Worm (Caenorhabditis elegans) whole organism, late embryonic: ENCODE measurements around the gene Y66H1A.8.
A peak's percentile ranks its signal among the peaks of the same experiment; 100 is the strongest.

ENCODE experiments used
- C08G9.2 ChIP-seq: sonication (generic microtip); optimal IDR thresholded peaks from 2 replicates; lab custom pipeline; 2016; ENCODE audit warnings: mild to moderate bottlenecking, missing genetic modification characterization, moderate library complexity, missing compliant biosample characterization
- K02D7.2 ChIP-seq: sonication (generic microtip); optimal IDR thresholded peaks from 2 replicates; lab custom pipeline; 2017; ENCODE audit warnings: mild to moderate bottlenecking, missing genetic modification characterization, missing compliant biosample characterization
- K09A11.1 ChIP-seq: sonication (generic microtip); optimal IDR thresholded peaks from 2 replicates; lab custom pipeline; 2017; ENCODE audit warnings: antibody characterized with exemption, mild to moderate bottlenecking, missing genetic modification characterization, missing compliant biosample characterization; ENCODE audit not compliant: insufficient read depth
- ahr-1 ChIP-seq: sonication (generic microtip); optimal IDR thresholded peaks from 2 replicates; lab custom pipeline; 2016; ENCODE audit warnings: missing genetic modification characterization, missing compliant biosample characterization
- ceh-14 ChIP-seq: sonication (generic microtip); optimal IDR thresholded peaks from 2 replicates; lab custom pipeline; 2016; ENCODE audit warnings: missing genotype, missing genetic modification characterization, missing compliant biosample characterization
- ceh-19 ChIP-seq: fragments of 200-800 bp; sonication (Bioruptor generic); optimal IDR thresholded peaks from 2 replicates; lab custom pipeline; 2018; ENCODE audit warnings: mild to moderate bottlenecking, missing genetic modification characterization, missing compliant biosample characterization
- ceh-2 ChIP-seq: sonication (generic microtip); optimal IDR thresholded peaks from 2 replicates; lab custom pipeline; 2016; ENCODE audit warnings: missing genotype, missing genetic modification characterization, missing compliant biosample characterization
- ceh-22 ChIP-seq: sonication (generic microtip); optimal IDR thresholded peaks from 2 replicates; lab custom pipeline; 2017; ENCODE audit warnings: missing biosample characterization, missing genetic modification characterization
- ceh-24 ChIP-seq: sonication (generic microtip); optimal IDR thresholded peaks from 2 replicates; lab custom pipeline; 2016; ENCODE audit warnings: mild to moderate bottlenecking, missing genetic modification characterization, missing compliant biosample characterization
- ceh-30 ChIP-seq: fragments of 150-350 bp; optimal IDR thresholded peaks from 2 replicates; lab custom pipeline; 2014; ENCODE audit warnings: missing biosample characterization, missing genetic modification characterization
- ceh-31 ChIP-seq: sonication (generic microtip); optimal IDR thresholded peaks from 2 replicates; lab custom pipeline; 2016; ENCODE audit warnings: missing genetic modification characterization, missing compliant biosample characterization
- ceh-34 ChIP-seq: sonication (generic microtip); optimal IDR thresholded peaks from 2 replicates; lab custom pipeline; 2016; ENCODE audit warnings: mild to moderate bottlenecking, missing genetic modification characterization, missing compliant biosample characterization
- ceh-6 ChIP-seq: fragments of 200-800 bp; sonication (Bioruptor generic); optimal IDR thresholded peaks from 2 replicates; lab custom pipeline; 2018; ENCODE audit warnings: mild to moderate bottlenecking, missing genetic modification characterization, missing compliant biosample characterization
- dve-1 ChIP-seq: sonication (generic microtip); optimal IDR thresholded peaks from 2 replicates; lab custom pipeline; 2017; ENCODE audit warnings: antibody characterized with exemption, mild to moderate bottlenecking, missing genetic modification characterization, missing compliant biosample characterization
- ets-4 ChIP-seq: sonication (generic microtip); optimal IDR thresholded peaks from 2 replicates; lab custom pipeline; 2016; ENCODE audit warnings: missing genetic modification characterization, missing compliant biosample characterization
- eyg-1 ChIP-seq: sonication (generic microtip); optimal IDR thresholded peaks from 2 replicates; lab custom pipeline; 2016; ENCODE audit warnings: missing genotype, missing genetic modification characterization, missing compliant biosample characterization
- fax-1 ChIP-seq: sonication (generic microtip); optimal IDR thresholded peaks from 2 replicates; lab custom pipeline; 2016; ENCODE audit warnings: missing genotype, missing genetic modification characterization, missing compliant biosample characterization
- fkh-10 ChIP-seq: fragments of 150-350 bp; optimal IDR thresholded peaks from 2 replicates; lab custom pipeline; 2014; ENCODE audit warnings: missing biosample characterization, missing genetic modification reagents, missing genetic modification characterization
- fkh-6 ChIP-seq: sonication (generic microtip); optimal IDR thresholded peaks from 2 replicates; lab custom pipeline; 2016; ENCODE audit warnings: missing genetic modification characterization, missing compliant biosample characterization
- hlh-13 ChIP-seq: fragments of 200-800 bp; sonication (Bioruptor generic); optimal IDR thresholded peaks from 2 replicates; lab custom pipeline; 2018; ENCODE audit warnings: mild to moderate bottlenecking, missing genetic modification characterization, missing compliant biosample characterization
- hlh-6 ChIP-seq: sonication (generic microtip); optimal IDR thresholded peaks from 2 replicates; lab custom pipeline; 2016; ENCODE audit warnings: missing genotype, missing genetic modification characterization, missing compliant biosample characterization
- hlh-8 ChIP-seq: sonication (generic microtip); optimal IDR thresholded peaks from 2 replicates; lab custom pipeline; 2016; ENCODE audit warnings: missing genotype, missing genetic modification characterization, missing compliant biosample characterization
- lim-6 ChIP-seq: sonication (generic microtip); optimal IDR thresholded peaks from 2 replicates; lab custom pipeline; 2016; ENCODE audit warnings: missing genetic modification characterization, missing compliant biosample characterization
- lin-11 ChIP-seq: fragments of 200-800 bp; sonication (Bioruptor generic); optimal IDR thresholded peaks from 2 replicates; lab custom pipeline; 2018; ENCODE audit warnings: mild to moderate bottlenecking, missing genetic modification characterization, missing compliant biosample characterization
- madf-2 ChIP-seq: sonication (generic microtip); optimal IDR thresholded peaks from 2 replicates; lab custom pipeline; 2017; ENCODE audit warnings: missing genetic modification characterization, missing compliant biosample characterization
- mec-3 ChIP-seq: sonication (generic microtip); optimal IDR thresholded peaks from 2 replicates; lab custom pipeline; 2016; ENCODE audit warnings: borderline replicate concordance, missing genetic modification characterization, missing compliant biosample characterization
- nfya-1 ChIP-seq: sonication (generic microtip); optimal IDR thresholded peaks from 2 replicates; lab custom pipeline; 2017; ENCODE audit warnings: missing genetic modification characterization, mild to moderate bottlenecking, missing compliant biosample characterization, antibody characterized with exemption, moderate library complexity
- nhr-232 ChIP-seq: sonication (generic microtip); optimal IDR thresholded peaks from 2 replicates; lab custom pipeline; 2016; ENCODE audit warnings: missing genetic modification characterization, missing compliant biosample characterization
- npax-4 ChIP-seq: sonication (generic microtip); optimal IDR thresholded peaks from 2 replicates; lab custom pipeline; 2016; ENCODE audit warnings: missing genetic modification characterization, missing compliant biosample characterization
- odd-2 ChIP-seq: sonication (generic microtip); optimal IDR thresholded peaks from 2 replicates; lab custom pipeline; 2017; ENCODE audit warnings: antibody characterized with exemption, mild to moderate bottlenecking, missing genetic modification characterization, missing compliant biosample characterization
- pat-9 ChIP-seq: fragments of 200-800 bp; sonication (Bioruptor generic); optimal IDR thresholded peaks from 2 replicates; lab custom pipeline; 2018; ENCODE audit warnings: mild to moderate bottlenecking, missing genetic modification characterization, moderate library complexity, missing compliant biosample characterization
- pha-4 ChIP-seq: fragments of 150-350 bp; optimal IDR thresholded peaks from 2 replicates; lab custom pipeline; 2018; ENCODE audit warnings: missing biosample characterization, missing genetic modification reagents, missing genetic modification characterization
- pqm-1 ChIP-seq: sonication (generic microtip); optimal IDR thresholded peaks from 2 replicates; lab custom pipeline; 2016; ENCODE audit warnings: missing genetic modification characterization, missing compliant biosample characterization
- pros-1 ChIP-seq: fragments of 150-350 bp; optimal IDR thresholded peaks from 2 replicates; lab custom pipeline; 2014; ENCODE audit warnings: missing biosample characterization, missing genetic modification reagents, missing genetic modification characterization
- sox-2 ChIP-seq: fragments of 200-800 bp; sonication (Bioruptor generic); IDR thresholded peaks from 2 replicates; pipeline ENCODE4 v1.3.6; 2022; ENCODE audit warnings: missing genetic modification reagents, missing genetic modification characterization, missing compliant biosample characterization
- sox-4 ChIP-seq: sonication (generic microtip); optimal IDR thresholded peaks from 2 replicates; lab custom pipeline; 2017; ENCODE audit warnings: mild to moderate bottlenecking, missing genetic modification characterization, inconsistent platforms, missing compliant biosample characterization
- tbx-2 ChIP-seq: sonication (generic microtip); optimal IDR thresholded peaks from 2 replicates; lab custom pipeline; 2016; ENCODE audit warnings: missing genetic modification characterization, missing compliant biosample characterization
- unc-3 ChIP-seq, 2 experiments: fragments of 200-800 bp in 1 of 2; sonication (Bioruptor generic) in 1 of 2; sonication (generic microtip) in 1 of 2; conservative IDR thresholded peaks in 1 of 2; optimal IDR thresholded peaks in 1 of 2; 2 replicates each; pipeline versions ENCODE4 v1.3.6 to Lab custom; 2016 to 2022; ENCODE audit warnings: missing compliant biosample characterization in 2 of 2, missing genetic modification characterization in 2 of 2, missing genetic modification reagents in 1 of 2
- unc-42 ChIP-seq: sonication (generic microtip); optimal IDR thresholded peaks from 2 replicates; lab custom pipeline; 2016; ENCODE audit warnings: missing genotype, missing genetic modification characterization, missing compliant biosample characterization
- ztf-16 ChIP-seq: sonication (generic microtip); optimal IDR thresholded peaks from 2 replicates; lab custom pipeline; 2017; ENCODE audit warnings: missing genetic modification characterization, missing compliant biosample characterization

Y66H1A.8 gene

DNA sequence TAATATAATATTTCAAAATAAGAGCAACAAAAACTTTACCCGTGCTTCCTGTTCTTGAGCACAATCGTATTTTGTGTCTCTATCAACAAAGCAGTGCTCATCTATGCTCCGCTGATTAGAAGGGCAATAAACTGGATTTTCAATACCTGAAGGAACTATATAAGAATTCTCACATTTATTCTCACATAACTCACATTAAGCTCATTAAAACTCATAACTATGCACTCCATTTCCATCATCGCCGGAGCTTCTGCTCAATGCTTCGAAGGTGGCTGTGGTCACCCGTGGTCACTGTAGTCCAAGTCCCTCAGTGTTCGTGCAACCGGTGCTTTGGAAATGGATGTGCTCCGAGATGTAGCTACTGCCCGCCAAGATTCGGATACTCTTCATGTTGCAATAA, at the start of gene Y66H1A.8, which contains the start of gene M04G7.5:
Y66H1A.8 (minus strand) TSS at position 101 of the 400 bp plus-strand sequence.
M04G7.5 (plus strand) TSS at position 258 of the 400 bp plus-strand sequence.
- TF ChIP-seq odd-2 = no peak

- TF ChIP-seq ceh-6 (GFP tag; lab: Kevin White, UChicago) (no peak), fax-1 (no peak), ceh-24 (tag; lab: Kevin White, UChicago) (no peak), hlh-8 (tag; lab: Kevin White, UChicago) (no peak), pat-9 (tag; lab: Kevin White, UChicago) (no peak), ahr-1 (no peak), sox-2 (no peak), nfya-1 (tag; lab: Kevin White, UChicago) (no peak), ceh-31 (tag; lab: Kevin White, UChicago) (no peak), pros-1 (tag; lab: Kevin White, UChicago) (no peak), K09A11.1 (no peak), sox-4 (tag; lab: Kevin White, UChicago) (no peak), fkh-10 (GFP tag; lab: Kevin White, UChicago) (no peak), ceh-30 (tag; lab: Kevin White, UChicago) (no peak), pha-4 (tag; lab: Kevin White, UChicago) (no peak), mec-3 (tag; lab: Kevin White, UChicago) (no peak), ceh-22 (tag; lab: Kevin White, UChicago) (no peak), C08G9.2 (tag; lab: Kevin White, UChicago) (no peak), ceh-19 (no peak), eyg-1 (no peak)
These were observed 49.8 kb upstream of the Y66H1A.8 start for ce11 chrIV:504495-504894.

- peak; percentile 30 for TF ChIP-seq dve-1
- no peak for TF ChIP-seq fkh-10 (GFP tag; lab: Kevin White, UChicago)
- TF ChIP-seq, all 69 proteins: peak for 1
These were observed 42.4 kb upstream of the Y66H1A.8 start for ce11 chrIV:497155-497554.

DNA sequence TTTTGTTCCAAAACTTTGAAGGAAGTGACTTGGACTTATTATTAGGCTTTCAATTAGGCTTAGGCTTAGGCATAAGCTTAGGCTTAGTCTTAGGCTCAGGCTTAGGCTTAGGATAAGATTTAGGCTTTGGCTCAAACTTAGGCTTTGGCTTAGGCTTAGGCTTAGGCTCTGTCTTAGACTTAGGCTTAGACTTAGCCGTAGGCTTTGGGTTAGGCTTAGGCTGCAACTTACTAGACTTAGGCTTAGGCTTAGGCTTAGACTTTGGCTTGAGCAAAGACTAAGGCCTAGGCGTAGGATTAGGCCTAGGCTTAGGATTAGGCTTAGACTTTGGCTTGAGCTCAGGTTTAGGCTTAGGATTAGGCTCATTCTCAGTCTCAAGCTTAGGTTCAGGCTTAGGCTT, 30.1 kb upstream of the Y66H1A.8 start:
- TF ChIP-seq pat-9 (tag; lab: Kevin White, UChicago) (no peak), dve-1 (peak; percentile 79), ceh-2 (tag; lab: Kevin White, UChicago) (no peak)

DNA sequence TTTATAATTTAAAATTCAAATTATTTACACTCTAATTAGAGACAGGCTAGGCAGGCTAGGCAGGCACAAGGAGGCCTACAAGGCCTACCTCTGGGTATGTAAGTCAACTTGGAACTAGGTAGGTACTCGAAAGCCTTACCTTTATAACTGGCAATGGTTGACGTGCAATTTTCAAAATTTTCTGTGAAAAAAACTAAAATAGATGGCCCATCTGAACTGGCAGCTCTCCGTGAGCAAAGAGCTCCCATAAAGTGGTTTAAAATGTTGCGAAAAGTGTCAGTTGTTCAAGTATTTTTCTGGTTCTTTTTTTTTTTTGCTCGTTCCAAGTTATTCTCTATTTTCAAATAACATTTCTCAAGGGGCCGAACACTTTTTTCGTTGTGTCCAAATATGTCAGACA, 29.3 kb upstream of the Y66H1A.8 start:
- no peak for TF ChIP-seq tbx-2 (tag; lab: Kevin White, UChicago)
- TF ChIP-seq ets-4 (tag; lab: Kevin White, UChicago) = no peak
- TF ChIP-seq unc-42 (tag; lab: Kevin White, UChicago) = no peak
- TF ChIP-seq ztf-16 = no peak
- no peak for TF ChIP-seq madf-2
- no peak for TF ChIP-seq odd-2
- TF ChIP-seq K02D7.2 = no peak
- no peak for TF ChIP-seq sox-2
- TF ChIP-seq unc-3 (GFP tag; conservative IDR thresholded peaks at IDR 0.05; lab: Robert Waterston, UW) = no peak
- no peak for TF ChIP-seq unc-3 (tag; optimal IDR thresholded peaks at IDR 0.05; lab: Kevin White, UChicago)
- TF ChIP-seq ceh-34 (tag; lab: Kevin White, UChicago) = no peak
- TF ChIP-seq K09A11.1 = no peak
- TF ChIP-seq npax-4 (tag; lab: Kevin White, UChicago) = no peak
- TF ChIP-seq sox-4 (tag; lab: Kevin White, UChicago) = no peak
- TF ChIP-seq, all 69 proteins: peak for 0

- no peak for TF ChIP-seq pqm-1
- TF ChIP-seq hlh-13 = no peak
- TF ChIP-seq ceh-14 (tag; lab: Kevin White, UChicago) = no peak
- no peak for TF ChIP-seq lim-6 (tag; lab: Kevin White, UChicago)
- TF ChIP-seq nhr-232 (tag; lab: Kevin White, UChicago) = no peak
- no peak for TF ChIP-seq lin-11 (tag; lab: Kevin White, UChicago)
- no peak for TF ChIP-seq fkh-6 (tag; lab: Kevin White, UChicago)
- TF ChIP-seq pha-4 (tag; lab: Kevin White, UChicago) = no peak
- TF ChIP-seq ceh-31 (tag; lab: Kevin White, UChicago) = no peak
- no peak for TF ChIP-seq hlh-6 (tag; lab: Kevin White, UChicago)
- TF ChIP-seq npax-4 (tag; lab: Kevin White, UChicago) = no peak
- TF ChIP-seq pat-9 (tag; lab: Kevin White, UChicago) = no peak
- TF ChIP-seq, all 69 proteins: peak for 0
These were observed 26.4 kb upstream of the Y66H1A.8 start, which contains the start of gene npr-37 for ce11 chrIV:481067-481466. Gene npr-37 (minus strand): TSS chrIV:481167.
